Worm (Caenorhabditis elegans) whole organism, dauer: Measurements from ENCODE around the gene nuc-1.

Experiments
- unc-62 ChIP-seq: sonication (generic microtip); optimal IDR thresholded peaks from 2 replicates; lab custom pipeline; 2017; ENCODE audit warnings: missing biosample characterization, missing genetic modification reagents, missing genetic modification characterization

The nuc-1 gene

ce11 chrX:9539294-9540030 lies at the start of gene nuc-1:
Gene nuc-1, plus strand, starts transcription at chrX:9539905.
- TF ChIP-seq unc-62 (GFP tag; lab: Kevin White, UChicago): no peak

- TF ChIP-seq unc-62 (GFP tag; lab: Kevin White, UChicago): no peak
These were observed 48.3 kb upstream of the nuc-1 start for ce11 chrX:9491439-9491838.

- no peak for TF ChIP-seq unc-62 (GFP tag; lab: Kevin White, UChicago)
These were observed 45.0 kb upstream of the nuc-1 start for ce11 chrX:9494661-9495060.

ce11 chrX:9499355-9499754 lies 40.4 kb upstream of the nuc-1 start:
- TF ChIP-seq unc-62 (GFP tag; lab: Kevin White, UChicago): no peak

- no peak for TF ChIP-seq unc-62 (GFP tag; lab: Kevin White, UChicago)
These were observed 35.5 kb upstream of the nuc-1 start for ce11 chrX:9504221-9504620.

ce11 chrX:9504911-9505397 lies 34.8 kb upstream of the nuc-1 start:
- no peak for TF ChIP-seq unc-62 (GFP tag; lab: Kevin White, UChicago)

- TF ChIP-seq unc-62 (GFP tag; lab: Kevin White, UChicago): no peak
These were observed 33.4 kb upstream of the nuc-1 start for ce11 chrX:9506341-9506740.

- no peak for TF ChIP-seq unc-62 (GFP tag; lab: Kevin White, UChicago)
These were observed 31.2 kb upstream of the nuc-1 start for ce11 chrX:9508426-9509010.

- TF ChIP-seq unc-62 (GFP tag; lab: Kevin White, UChicago): no peak
These were observed 30.2 kb upstream of the nuc-1 start for ce11 chrX:9509516-9509915.

ce11 chrX:9509922-9510321 lies 29.8 kb upstream of the nuc-1 start:
- TF ChIP-seq unc-62 (GFP tag; lab: Kevin White, UChicago): no peak

ce11 chrX:9510448-9510847 lies 29.3 kb upstream of the nuc-1 start:
- TF ChIP-seq unc-62 (GFP tag; lab: Kevin White, UChicago): no peak

ce11 chrX:9512457-9512856 lies 27.2 kb upstream of the nuc-1 start:
- TF ChIP-seq unc-62 (GFP tag; lab: Kevin White, UChicago): no peak

ce11 chrX:9517106-9517505 lies 22.6 kb upstream of the nuc-1 start, which contains the start of gene C07B5.2:
Gene C07B5.2, minus strand, starts transcription at chrX:9517206.
- TF ChIP-seq unc-62 (GFP tag; lab: Kevin White, UChicago): no peak

- TF ChIP-seq unc-62 (GFP tag; lab: Kevin White, UChicago): no peak
These were observed 21.0 kb upstream of the nuc-1 start, which contains the start of gene C07B5.6 for ce11 chrX:9518719-9519118. Gene C07B5.6, plus strand, starts transcription at chrX:9519019.

- no peak for TF ChIP-seq unc-62 (GFP tag; lab: Kevin White, UChicago)
These were observed 16.6 kb upstream of the nuc-1 start, which contains the start of gene C07B5.3 for ce11 chrX:9523118-9523517. Gene C07B5.3, minus strand, starts transcription at chrX:9523218.

- TF ChIP-seq unc-62 (GFP tag; lab: Kevin White, UChicago): no peak
These were observed 11.8 kb upstream of the nuc-1 start for ce11 chrX:9527898-9528297.

- TF ChIP-seq unc-62 (GFP tag; lab: Kevin White, UChicago): no peak
These were observed 10.3 kb upstream of the nuc-1 start, which contains the start of gene C07B5.4 for ce11 chrX:9529360-9529759. Gene C07B5.4, plus strand, starts transcription at chrX:9529660.
